1 fruit fly cellular context compared by ENCODE assay signal in genomic region chr3L:1298509-1298908, dm6.
TF ChIP-seq lines count a peak whose summit lies in the region.

Gene scf (plus strand): TSS chr3L:1298672.

TF ChIP-seq in whole organism, embryonic, 481 proteins besides CTCF, POLR2A, EP300 and RAD21 (continued from another document):
- TF ChIP-seq ttk (GFP tag; IDR thresholded peaks at IDR 0.05; lab: Robert Waterston, UW) (no peak), insv (GFP tag; optimal IDR thresholded peaks at IDR 0.05; lab: Kevin White, UChicago) (peak in 1 of 2 experiments; percentile 20), pzg (GFP tag; optimal IDR thresholded peaks at IDR 0.05; lab: Kevin White, UChicago) (peak; percentile 59), CG33557 (GFP tag; optimal IDR thresholded peaks at IDR 0.05; lab: Kevin White, UChicago) (no peak), crol (GFP tag; IDR thresholded peaks at IDR 0.05; lab: Robert Waterston, UW) (0 out of 2 replicates have a peak, but pooled peaks have one; percentile 29), az2 (GFP tag; optimal IDR thresholded peaks at IDR 0.05; lab: Kevin White, UChicago) (no peak), nerfin-2 (GFP tag; IDR thresholded peaks at IDR 0.05; lab: Robert Waterston, UW; ENCODE audit: partially characterized antibody) (no peak), CG17829 (tag; optimal IDR thresholded peaks at IDR 0.05; lab: Kevin White, UChicago) (peak; percentile 56), CG11093 (GFP tag; IDR thresholded peaks at IDR 0.05; lab: Robert Waterston, UW) (no peak), Doc3 (GFP tag; IDR thresholded peaks at IDR 0.05; lab: Robert Waterston, UW; ENCODE audit: partially characterized antibody) (peak; percentile 28; the same call in 1 of the 3 replicates), Jarid2 (GFP tag; optimal IDR thresholded peaks at IDR 0.05; lab: Kevin White, UChicago) (peak; percentile 80), CG34376 (GFP tag; optimal IDR thresholded peaks at IDR 0.05; lab: Kevin White, UChicago) (peak; percentile 55), ranshi (GFP tag; IDR thresholded peaks at IDR 0.05; lab: Robert Waterston, UW) (peak; percentile 37; the same call in 1 of the 2 replicates), Asciz (GFP tag; optimal IDR thresholded peaks at IDR 0.05; lab: Kevin White, UChicago) (no peak), CG9797 (GFP tag; optimal IDR thresholded peaks at IDR 0.05; lab: Kevin White, UChicago) (peak; percentile 1), ewg (GFP tag; optimal IDR thresholded peaks at IDR 0.05; lab: Kevin White, UChicago) (no peak), Sry-β (GFP tag; optimal IDR thresholded peaks at IDR 0.05; lab: Kevin White, UChicago) (peak; percentile 88), kah (GFP tag; optimal IDR thresholded peaks at IDR 0.05; lab: Kevin White, UChicago) (peak; percentile 54), unc-4 (GFP tag; IDR thresholded peaks at IDR 0.05; lab: Robert Waterston, UW; ENCODE audit: partially characterized antibody) (peak; percentile 42; the same call in 1 of the 2 replicates), Sry-δ (GFP tag; optimal IDR thresholded peaks at IDR 0.05; lab: Kevin White, UChicago) (peak; percentile 44), CG3995 (GFP tag; optimal IDR thresholded peaks at IDR 0.05; lab: Kevin White, UChicago) (peak; percentile 78), CG1647 (GFP tag; optimal IDR thresholded peaks at IDR 0.05; lab: Kevin White, UChicago) (no peak), CG15269 (tag; optimal IDR thresholded peaks at IDR 0.05; lab: Kevin White, UChicago) (no peak), E2f2 (GFP tag; IDR thresholded peaks at IDR 0.05; lab: Robert Waterston, UW) (peak; percentile 96), sr (GFP tag; IDR thresholded peaks at IDR 0.05; lab: Robert Waterston, UW) (no peak)
